Fruit fly (Drosophila melanogaster) whole organism, embryonic: Measurements from ENCODE around the gene CG15044.

Experiments
- Aef1 ChIP-seq: fragments of 200-800 bp; sonication (Bioruptor generic); IDR thresholded peaks from 3 replicates; pipeline ENCODE4 v1.3.6; 2022; ENCODE audit warnings: missing biosample characterization, missing genetic modification characterization
- Antp ChIP-seq: fragments of 200-800 bp; sonication (Bioruptor generic); optimal IDR thresholded peaks from 3 replicates; lab custom pipeline; 2016; ENCODE audit warnings: missing biosample characterization, missing genetic modification characterization
- Awh ChIP-seq: fragments of 200-800 bp; sonication (Bioruptor generic); IDR thresholded peaks from 2 replicates; pipeline ENCODE4, ENCODE4 v1.3.6; 2022; ENCODE audit warnings: missing biosample characterization, missing genetic modification characterization
- CG10147 ChIP-seq: fragments of 200-800 bp; sonication (Bioruptor generic); optimal IDR thresholded peaks from 2 replicates; lab custom pipeline; 2019; ENCODE audit warnings: missing biosample characterization, mild to moderate bottlenecking, missing genetic modification characterization, moderate library complexity
- CG10366 ChIP-seq: fragments of 200-800 bp; sonication (Bioruptor generic); IDR thresholded peaks from 2 replicates; pipeline ENCODE4 v1.3.6; 2022; ENCODE audit warnings: missing biosample characterization, missing genetic modification characterization
- CG10543 ChIP-seq: fragments of 200-800 bp; sonication (Bioruptor generic); optimal IDR thresholded peaks from 3 replicates; lab custom pipeline; 2017; ENCODE audit warnings: missing biosample characterization, mild to moderate bottlenecking, missing genetic modification characterization, moderate library complexity
- CG12236 ChIP-seq: fragments of 200-800 bp; sonication (Bioruptor generic); optimal IDR thresholded peaks from 2 replicates; lab custom pipeline; 2016; ENCODE audit warnings: missing biosample characterization, missing genetic modification characterization
- CG12391 ChIP-seq: fragments of 200-800 bp; sonication (Bioruptor generic); optimal IDR thresholded peaks from 3 replicates; lab custom pipeline; 2018; ENCODE audit warnings: missing biosample characterization, mild to moderate bottlenecking, missing genetic modification characterization, moderate library complexity
- CG13775 ChIP-seq: fragments of 200-800 bp; sonication (Bioruptor generic); optimal IDR thresholded peaks from 3 replicates; lab custom pipeline; 2017; ENCODE audit warnings: missing biosample characterization, mild to moderate bottlenecking, missing genetic modification characterization
- CG14965 ChIP-seq: fragments of 200-800 bp; sonication (Bioruptor generic); optimal IDR thresholded peaks from 2 replicates; lab custom pipeline; 2016; ENCODE audit warnings: missing biosample characterization, missing genetic modification characterization, borderline replicate concordance
- CG15269 ChIP-seq: fragments of 200-800 bp; sonication (Bioruptor generic); optimal IDR thresholded peaks from 2 replicates; lab custom pipeline; 2018; ENCODE audit warnings: missing biosample characterization, mild to moderate bottlenecking, missing genetic modification characterization, moderate library complexity
- CG1529 ChIP-seq: fragments of 200-800 bp; sonication (Bioruptor generic); optimal IDR thresholded peaks from 3 replicates; lab custom pipeline; 2018; ENCODE audit warnings: missing biosample characterization, missing genetic modification characterization
- CG1602 ChIP-seq: fragments of 200-800 bp; sonication (Bioruptor generic); optimal IDR thresholded peaks from 3 replicates; lab custom pipeline; 2016; ENCODE audit warnings: missing biosample characterization, missing genetic modification characterization
- CG1647 ChIP-seq: fragments of 200-800 bp; sonication (Bioruptor generic); optimal IDR thresholded peaks from 3 replicates; lab custom pipeline; 2016; ENCODE audit warnings: missing biosample characterization, missing genetic modification characterization
- CG1832 ChIP-seq: fragments of 200-800 bp; sonication (Bioruptor generic); optimal IDR thresholded peaks from 2 replicates; lab custom pipeline; 2017; ENCODE audit warnings: missing biosample characterization, mild to moderate bottlenecking, missing genetic modification characterization, inconsistent platforms
- CG4282 ChIP-seq: fragments of 200-800 bp; sonication (Bioruptor generic); optimal IDR thresholded peaks from 2 replicates; lab custom pipeline; 2016; ENCODE audit warnings: missing biosample characterization, missing genetic modification characterization
- CG4730 ChIP-seq: fragments of 200-800 bp; sonication (Bioruptor generic); IDR thresholded peaks from 2 replicates; pipeline ENCODE4 v1.3.6; 2022; ENCODE audit warnings: missing biosample characterization, missing genetic modification characterization
- CG6854 ChIP-seq: fragments of 200-800 bp; sonication (Bioruptor generic); optimal IDR thresholded peaks from 3 replicates; lab custom pipeline; 2017; ENCODE audit warnings: missing biosample characterization, mild to moderate bottlenecking, missing genetic modification characterization
- CG7271 ChIP-seq: fragments of 200-800 bp; sonication (Bioruptor generic); optimal IDR thresholded peaks from 2 replicates; lab custom pipeline; 2018; ENCODE audit warnings: missing biosample characterization, mild to moderate bottlenecking, missing genetic modification characterization, moderate library complexity
- CG8944 ChIP-seq: fragments of 200-800 bp; sonication (Bioruptor generic); optimal IDR thresholded peaks from 3 replicates; lab custom pipeline; 2016; ENCODE audit warnings: missing biosample characterization, missing genetic modification characterization
- CG9215 ChIP-seq: fragments of 200-800 bp; sonication (Bioruptor generic); IDR thresholded peaks from 2 replicates; pipeline ENCODE4 v1.3.6; 2022; ENCODE audit warnings: missing biosample characterization, missing genetic modification characterization
- D19B ChIP-seq: fragments of 200-800 bp; sonication (Bioruptor generic); optimal IDR thresholded peaks from 2 replicates; lab custom pipeline; 2017; ENCODE audit warnings: missing biosample characterization, mild to moderate bottlenecking, missing genetic modification characterization
- Dad ChIP-seq: fragments of 200-800 bp; sonication (Bioruptor generic); optimal IDR thresholded peaks from 3 replicates; lab custom pipeline; 2016; ENCODE audit warnings: missing biosample characterization, missing genetic modification characterization
- Dbx ChIP-seq: fragments of 200-800 bp; sonication (Bioruptor generic); IDR thresholded peaks from 3 replicates; pipeline ENCODE4 v1.3.6; 2022; ENCODE audit warnings: missing biosample characterization, missing genetic modification characterization
- Deaf1 ChIP-seq: fragments of 200-800 bp; optimal IDR thresholded peaks from 3 replicates; lab custom pipeline; 2019; ENCODE audit warnings: missing biosample characterization, mild to moderate bottlenecking, missing genetic modification characterization, moderate library complexity
- Hey ChIP-seq: fragments of 200-800 bp; sonication (Bioruptor generic); optimal IDR thresholded peaks from 3 replicates; lab custom pipeline; 2018; ENCODE audit warnings: missing biosample characterization, mild to moderate bottlenecking, missing genetic modification characterization
- HmgD ChIP-seq: fragments of 200-800 bp; sonication (Bioruptor generic); optimal IDR thresholded peaks from 3 replicates; lab custom pipeline; 2016; ENCODE audit warnings: missing biosample characterization, missing genetic modification characterization
- Hsf ChIP-seq: fragments of 200-800 bp; sonication (Bioruptor generic); optimal IDR thresholded peaks from 3 replicates; lab custom pipeline; 2016; ENCODE audit warnings: missing biosample characterization, missing genetic modification characterization
- Lim3 ChIP-seq: fragments of 200-800 bp; sonication (Bioruptor generic); IDR thresholded peaks from 2 replicates; pipeline ENCODE4 v1.3.6; 2022; ENCODE audit warnings: missing biosample characterization, missing genetic modification characterization
- MTF-1 ChIP-seq: fragments of 200-800 bp; sonication (Bioruptor generic); optimal IDR thresholded peaks from 2 replicates; lab custom pipeline; 2018; ENCODE audit warnings: missing biosample characterization, mild to moderate bottlenecking, missing genetic modification characterization, borderline replicate concordance
- NFAT ChIP-seq: fragments of 200-800 bp; sonication (Bioruptor generic); IDR thresholded peaks from 2 replicates; pipeline ENCODE4 v1.3.6; 2022; ENCODE audit warnings: missing biosample characterization, missing genetic modification characterization
- Nf-YA ChIP-seq: fragments of 200-800 bp; sonication (Bioruptor generic); IDR thresholded peaks from 2 replicates; pipeline ENCODE4 v1.3.6; 2022; ENCODE audit warnings: missing biosample characterization, missing genetic modification characterization
- TFAM ChIP-seq: fragments of 200-800 bp; sonication (Bioruptor generic); optimal IDR thresholded peaks from 2 replicates; lab custom pipeline; 2017; ENCODE audit warnings: missing biosample characterization, missing genetic modification characterization, inconsistent platforms
- crc ChIP-seq: fragments of 200-800 bp; sonication (Bioruptor generic); optimal IDR thresholded peaks from 2 replicates; lab custom pipeline; 2016; ENCODE audit warnings: missing biosample characterization, missing genetic modification characterization
- da ChIP-seq: fragments of 200-800 bp; sonication (Bioruptor generic); optimal IDR thresholded peaks from 2 replicates; lab custom pipeline; 2016; ENCODE audit warnings: missing biosample characterization, missing genetic modification characterization
- dm ChIP-seq: fragments of 200-800 bp; sonication (Bioruptor generic); optimal IDR thresholded peaks from 3 replicates; lab custom pipeline; 2016; ENCODE audit warnings: missing biosample characterization, missing genetic modification characterization
- grau ChIP-seq: fragments of 200-800 bp; optimal IDR thresholded peaks from 3 replicates; lab custom pipeline; 2019; ENCODE audit warnings: missing biosample characterization, mild to moderate bottlenecking, missing genetic modification characterization, moderate library complexity
- gsb ChIP-seq: fragments of 200-800 bp; sonication (Bioruptor generic); IDR thresholded peaks from 2 replicates; pipeline ENCODE4 v1.3.6; 2022; ENCODE audit warnings: missing biosample characterization, missing genetic modification characterization
- h ChIP-seq: fragments of >200 bp; optimal IDR thresholded peaks from 2 replicates; lab custom pipeline; 2017
- hbn ChIP-seq: fragments of 200-800 bp; sonication (Bioruptor generic); IDR thresholded peaks from 2 replicates; pipeline ENCODE4 v1.3.6; 2022; ENCODE audit warnings: missing biosample characterization, missing genetic modification characterization; ENCODE audit not compliant: partially characterized antibody
- insv ChIP-seq, 2 experiments: fragments of 200-800 bp; sonication (Bioruptor generic); optimal IDR thresholded peaks; 3 replicates each; lab custom pipeline; 2016 to 2018; ENCODE audit warnings: missing biosample characterization in 2 of 2, missing genetic modification characterization in 2 of 2
- kah ChIP-seq: fragments of 200-800 bp; sonication (Bioruptor generic); optimal IDR thresholded peaks from 2 replicates; lab custom pipeline; 2018; ENCODE audit warnings: missing biosample characterization, mild to moderate bottlenecking, missing genetic modification characterization
- ken ChIP-seq: fragments of 200-800 bp; sonication (Bioruptor generic); IDR thresholded peaks from 3 replicates; pipeline ENCODE4 v1.3.6; 2022; ENCODE audit warnings: missing biosample characterization, missing genetic modification characterization
- klu ChIP-seq: fragments of 200-800 bp; sonication (Bioruptor generic); IDR thresholded peaks from 2 replicates; pipeline ENCODE4 v1.3.6; 2022; ENCODE audit warnings: missing biosample characterization, missing genetic modification characterization
- mld ChIP-seq: fragments of 200-800 bp; sonication (Bioruptor generic); IDR thresholded peaks from 3 replicates; pipeline ENCODE4 v1.3.6; 2022; ENCODE audit warnings: missing biosample characterization, missing genetic modification characterization; ENCODE audit not compliant: partially characterized antibody
- sc ChIP-seq, 3 experiments: fragments of >200 bp in 2 of 3; fragments of 200-800 bp in 1 of 3; sonication (Bioruptor generic) in 1 of 3; optimal IDR thresholded peaks; 2 replicates in 2 of 3; 3 replicates in 1 of 3; lab custom pipeline; 2017; ENCODE audit warnings: mild to moderate bottlenecking in 1 of 3, missing biosample characterization in 1 of 3, missing genetic modification characterization in 1 of 3, missing genetic modification reagents in 1 of 3
- stc ChIP-seq: fragments of 200-800 bp; sonication (Bioruptor generic); IDR thresholded peaks from 2 replicates; pipeline ENCODE4 v1.3.6; 2022; ENCODE audit warnings: missing biosample characterization, missing genetic modification characterization
- tll ChIP-seq, 2 experiments: fragments of 200-800 bp in 1 of 2; fragments of >200 bp in 1 of 2; sonication (Bioruptor generic) in 1 of 2; optimal IDR thresholded peaks; 2 replicates each; lab custom pipeline; 2017 to 2019; ENCODE audit warnings: missing biosample characterization in 2 of 2, missing genetic modification characterization in 2 of 2, mild to moderate bottlenecking in 1 of 2, moderate library complexity in 1 of 2
- toy ChIP-seq: fragments of 200-800 bp; sonication (Bioruptor generic); IDR thresholded peaks from 2 replicates; pipeline ENCODE4 v1.3.6; 2022; ENCODE audit warnings: missing biosample characterization, missing genetic modification characterization
- ttk ChIP-seq: fragments of 200-800 bp; sonication (Bioruptor generic); IDR thresholded peaks from 2 replicates; pipeline ENCODE4 v2.1.2; 2022; ENCODE audit warnings: missing biosample characterization, missing genetic modification characterization
- tup ChIP-seq: fragments of 200-800 bp; sonication (Bioruptor generic); optimal IDR thresholded peaks from 2 replicates; lab custom pipeline; 2016; ENCODE audit warnings: missing biosample characterization, mild to moderate bottlenecking, missing genetic modification characterization, moderate library complexity
- unpg ChIP-seq: fragments of 200-800 bp; sonication (Bioruptor generic); optimal IDR thresholded peaks from 3 replicates; lab custom pipeline; 2018; ENCODE audit warnings: missing biosample characterization, mild to moderate bottlenecking, missing genetic modification characterization, moderate library complexity

CG15044 gene

dm6 chrX:18512271-18512679 lies 20.5 kb upstream of the CG15044 start, which contains the start of gene Ggt-1 (continued):
- no peak for TF ChIP-seq kah
- TF ChIP-seq CG10366 (GFP tag; lab: Robert Waterston, UW), result no peak
- TF ChIP-seq ken (GFP tag; lab: Robert Waterston, UW), result no peak
- TF ChIP-seq dm (GFP tag; lab: Kevin White, UChicago), result no peak
- no peak for TF ChIP-seq CG15269
- TF ChIP-seq CG9215 (GFP tag; lab: Robert Waterston, UW), result no peak
- no peak for TF ChIP-seq CG6854
- no peak for TF ChIP-seq gsb (GFP tag; lab: Robert Waterston, UW)
- TF ChIP-seq mld (GFP tag; lab: Robert Waterston, UW), result peak; percentile 91
- TF ChIP-seq Nf-YA, result no peak
- TF ChIP-seq CG10147 (GFP tag; lab: Kevin White, UChicago), result no peak
- TF ChIP-seq insv (GFP tag; optimal IDR thresholded peaks at IDR 0.05; lab: Kevin White, UChicago), result no peak
- 0 out of 2 replicates have a peak, but pooled peaks have one; percentile 17 for TF ChIP-seq klu (GFP tag; lab: Robert Waterston, UW)
- no peak for TF ChIP-seq CG1529
- no peak for TF ChIP-seq NFAT (GFP tag; lab: Robert Waterston, UW)
- TF ChIP-seq MTF-1 (GFP tag; lab: Kevin White, UChicago), result peak; percentile 100
- TF ChIP-seq stc, result no peak
- no peak for TF ChIP-seq CG14965 (GFP tag; lab: Kevin White, UChicago)
- TF ChIP-seq Dbx (GFP tag; lab: Robert Waterston, UW), result peak; percentile 31; the same call in 1 of the 3 replicates
- TF ChIP-seq h (lab: Kevin White, UChicago), result no peak
- TF ChIP-seq ttk, result no peak
- TF ChIP-seq hbn (GFP tag; lab: Robert Waterston, UW), result peak; percentile 89
- no peak for TF ChIP-seq tup (GFP tag; lab: Kevin White, UChicago)
- no peak for TF ChIP-seq D19B (GFP tag; lab: Kevin White, UChicago)
- no peak for TF ChIP-seq TFAM
- peak; percentile 57 for TF ChIP-seq CG1832 (GFP tag; lab: Kevin White, UChicago)
- no peak for TF ChIP-seq CG8944 (GFP tag; lab: Kevin White, UChicago)
- no peak for TF ChIP-seq Lim3
- no peak for TF ChIP-seq unpg (GFP tag; lab: Kevin White, UChicago)
- peak; percentile 68 for TF ChIP-seq Deaf1 (tag; lab: Kevin White, UChicago)
- TF ChIP-seq Hey (tag; lab: Kevin White, UChicago), result no peak
- no peak for TF ChIP-seq Hsf (GFP tag; lab: Kevin White, UChicago)
- TF ChIP-seq CG4730 (GFP tag; lab: Robert Waterston, UW), result no peak
- TF ChIP-seq CG13775, result no peak
- no peak for TF ChIP-seq HmgD
- no peak for TF ChIP-seq grau (tag; lab: Kevin White, UChicago)
- no peak for TF ChIP-seq CG1647
- no peak for TF ChIP-seq toy (GFP tag; lab: Robert Waterston, UW)
- no peak for TF ChIP-seq CG7271 (tag; lab: Kevin White, UChicago)
- TF ChIP-seq CG1602, result no peak
- no peak for TF ChIP-seq da (GFP tag; lab: Kevin White, UChicago)
- no peak for TF ChIP-seq CG4282
- TF ChIP-seq sc (optimal IDR thresholded peaks at IDR 0.05; lab: Kevin White, UChicago), result no peak
- no peak for TF ChIP-seq sc (GFP tag; optimal IDR thresholded peaks at IDR 0.05; lab: Kevin White, UChicago)
- TF ChIP-seq Antp (GFP tag; lab: Kevin White, UChicago), result no peak
- TF ChIP-seq tll (GFP tag; optimal IDR thresholded peaks at IDR 0.05; lab: Kevin White, UChicago), result no peak
- no peak for TF ChIP-seq crc (GFP tag; lab: Kevin White, UChicago)
- TF ChIP-seq Dad (GFP tag; lab: Kevin White, UChicago), result no peak
- no peak for TF ChIP-seq CG12236 (GFP tag; lab: Kevin White, UChicago)
- TF ChIP-seq CG12391, result no peak
- peak; percentile 69 for TF ChIP-seq CG10543 (GFP tag; lab: Kevin White, UChicago)
- TF ChIP-seq Aef1, result no peak
- no peak for TF ChIP-seq Awh
